Worm (Caenorhabditis elegans) whole organism, L1 larva: ENCODE results near the gene F46G10.4.

Experiments
- egl-13 ChIP-seq: sonication (generic microtip); optimal IDR thresholded peaks from 2 replicates; lab custom pipeline; 2016; ENCODE audit warnings: missing genotype, missing genetic modification reagents, missing genetic modification characterization, missing compliant biosample characterization
- hlh-4 ChIP-seq: sonication (generic microtip); optimal IDR thresholded peaks from 2 replicates; lab custom pipeline; 2016; ENCODE audit warnings: mild to moderate bottlenecking, missing genetic modification characterization, missing compliant biosample characterization
- mef-2 ChIP-seq: fragments of 150-350 bp; optimal IDR thresholded peaks from 2 replicates; lab custom pipeline; 2014; ENCODE audit warnings: missing biosample characterization, missing genetic modification characterization
- nhr-76 ChIP-seq: sonication (generic microtip); optimal IDR thresholded peaks from 2 replicates; lab custom pipeline; 2017; ENCODE audit warnings: missing biosample characterization, missing genetic modification characterization
- pax-3 ChIP-seq: fragments of 200-800 bp; sonication (Bioruptor generic); optimal IDR thresholded peaks from 2 replicates; lab custom pipeline; 2018; ENCODE audit warnings: mild to moderate bottlenecking, missing genetic modification characterization, moderate library complexity, missing compliant biosample characterization
- skn-1 ChIP-seq: fragments of 150-350 bp; optimal IDR thresholded peaks from 2 replicates; lab custom pipeline; 2014; ENCODE audit warnings: missing biosample characterization, missing genetic modification characterization
- ztf-11 ChIP-seq, 2 experiments: sonication (generic microtip); optimal IDR thresholded peaks; 2 replicates each; lab custom pipeline; 2016 to 2017; ENCODE audit warnings: missing genetic modification characterization in 2 of 2, missing biosample characterization in 1 of 2, missing compliant biosample characterization in 1 of 2

ce11 chrX:13376851-13377250, 43.0 kb downstream of the F46G10.4 start, which contains the start of the genes C49F8.14 and gem-1:
- TF ChIP-seq skn-1 (no peak), egl-13 (no peak), hlh-4 (no peak), pax-3 (tag; lab: Kevin White, UChicago) (no peak), ztf-11 (tag; optimal IDR thresholded peaks at IDR 0.05; lab: Kevin White, UChicago) (no peak), mef-2 (tag; lab: Kevin White, UChicago) (no peak), nhr-76 (tag; lab: Kevin White, UChicago) (no peak)
